Worm (Caenorhabditis elegans): ENCODE results near the gene lbp-7.

The lbp-7 gene

DNA sequence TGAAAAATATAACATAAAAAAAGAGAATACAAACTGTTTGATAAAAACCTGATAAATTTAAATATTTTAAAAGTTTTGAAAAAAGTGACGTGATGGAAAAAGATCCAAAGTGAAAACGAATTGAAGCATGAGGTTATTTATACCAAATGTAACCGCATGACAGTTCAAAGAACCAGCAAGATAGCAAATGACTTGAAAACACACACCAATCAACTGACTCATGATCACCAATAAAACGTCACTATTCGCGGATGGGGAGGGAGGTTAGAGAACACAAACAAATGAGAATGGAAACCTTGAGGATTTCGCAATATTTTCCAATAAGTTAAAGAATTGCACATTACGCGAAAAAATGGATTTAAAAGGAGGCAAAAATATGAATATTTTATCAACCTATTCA lies 30.0 kb downstream of the lbp-7 start, which contains the start of gene C06B3.7 (continued):
- TF ChIP-seq efl-3 (GFP tag; optimal IDR thresholded peaks at IDR 0.05) (no peak), mdl-1 (tag; optimal IDR thresholded peaks at IDR 0.05) (peak in 1 of 2 experiments; percentile 94), nhr-20 (tag; optimal IDR thresholded peaks at IDR 0.05) (peak; percentile 94), nhr-77 (tag; optimal IDR thresholded peaks at IDR 0.05) (no peak), mab-9 (GFP tag; IDR thresholded peaks at IDR 0.05) (no peak), ces-1 (GFP tag; optimal IDR thresholded peaks at IDR 0.05) (no peak), C34B4.2 (tag; optimal IDR thresholded peaks at IDR 0.05) (no peak), sup-37 (GFP tag; optimal IDR thresholded peaks at IDR 0.05) (no peak), nhr-85 (tag) (peak; percentile 97), Y116A8C.19 (tag; optimal IDR thresholded peaks at IDR 0.05; ENCODE audit: borderline replicate concordance) (no peak), snpc-4 (tag; optimal IDR thresholded peaks at IDR 0.05) (peak; percentile 44), swsn-7 (tag; optimal IDR thresholded peaks at IDR 0.05) (peak; percentile 66), ceh-8 (GFP tag; optimal IDR thresholded peaks at IDR 0.05) (no peak), hlh-17 (GFP tag; optimal IDR thresholded peaks at IDR 0.05; ENCODE audit: borderline replicate concordance) (no peak), C04F5.9 (tag; optimal IDR thresholded peaks at IDR 0.05) (peak; percentile 55), F16B12.6 (tag; optimal IDR thresholded peaks at IDR 0.05) (no peak), fkh-10 (GFP tag; optimal IDR thresholded peaks at IDR 0.05) (no peak), rnt-1 (tag; optimal IDR thresholded peaks at IDR 0.05) (peak; percentile 85), ceh-88 (GFP tag; IDR thresholded peaks at IDR 0.05) (peak; percentile 33; the same call in 1 of the 2 replicates), ceh-82 (tag; optimal IDR thresholded peaks at IDR 0.05) (peak in 2 of 3 experiments; percentile 40 to 52), efl-1 (optimal IDR thresholded peaks at IDR 0.05) (peak; percentile 36 to 54), efl-1 (GFP tag; optimal IDR thresholded peaks at IDR 0.05 in 1 of 2) (peak; percentile 26 to 87), ceh-90 (tag; optimal IDR thresholded peaks at IDR 0.05) (peak; percentile 26), nhr-47 (tag; optimal IDR thresholded peaks at IDR 0.05) (peak; percentile 83), nhr-90 (tag; optimal IDR thresholded peaks at IDR 0.05; ENCODE audit: poor library complexity) (peak; percentile 83), jun-1 (tag; optimal IDR thresholded peaks at IDR 0.05) (peak; percentile 73), aha-1 (tag; optimal IDR thresholded peaks at IDR 0.05) (peak; percentile 10), ztf-11 (tag; optimal IDR thresholded peaks at IDR 0.05) (no peak), C16A3.4 (tag; optimal IDR thresholded peaks at IDR 0.05) (peak; percentile 90), nhr-12 (tag; optimal IDR thresholded peaks at IDR 0.05) (no peak), dsc-1 (tag; optimal IDR thresholded peaks at IDR 0.05) (peak; percentile 84), nhr-11 (tag; optimal IDR thresholded peaks at IDR 0.05) (peak; percentile 55), dpl-1 (GFP tag; optimal IDR thresholded peaks at IDR 0.05) (peak; percentile 45 to 54 (median 52)), zip-4 (GFP tag; optimal IDR thresholded peaks at IDR 0.05) (peak; percentile 98), ztf-4 (tag; optimal IDR thresholded peaks at IDR 0.05) (peak; percentile 81)

DNA sequence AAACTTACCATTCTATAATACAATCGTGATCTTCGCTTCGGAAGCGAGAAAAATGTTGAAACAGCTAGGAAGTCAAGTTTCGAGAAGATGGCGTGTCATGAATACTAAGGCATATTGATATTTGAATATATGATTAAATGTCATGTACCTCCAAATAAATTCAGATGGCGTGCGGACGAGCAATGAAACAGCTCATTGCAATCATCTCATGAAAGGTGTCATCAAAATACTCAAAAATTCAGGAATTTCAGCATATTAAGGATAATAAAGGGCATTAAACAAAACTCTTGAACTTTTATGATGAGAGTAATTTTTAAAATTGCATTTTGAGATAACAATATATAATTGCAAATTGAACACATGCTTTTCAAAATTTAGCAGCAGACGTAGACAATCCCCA lies 36.0 kb downstream of the lbp-7 start, which contains the start of gene gcy-32:
TSS of gene gcy-32 (minus strand) at position 101 of the 400 bp plus-strand sequence.
- TF ChIP-seq ztf-4 (tag; optimal IDR thresholded peaks at IDR 0.05), result no peak
- TF ChIP-seq tbx-2 (tag; optimal IDR thresholded peaks at IDR 0.05), result no peak
- TF ChIP-seq xbp-1 (tag; optimal IDR thresholded peaks at IDR 0.05), result no peak
- no peak for TF ChIP-seq ceh-8 (GFP tag; optimal IDR thresholded peaks at IDR 0.05)
- TF ChIP-seq nhr-76 (tag; optimal IDR thresholded peaks at IDR 0.05), result no peak
- no peak for TF ChIP-seq ama-1 (optimal IDR thresholded peaks at IDR 0.05)
- TF ChIP-seq ceh-90 (tag; optimal IDR thresholded peaks at IDR 0.05), result no peak
- no peak for TF ChIP-seq tlp-1 (tag; optimal IDR thresholded peaks at IDR 0.05)
- TF ChIP-seq ceh-82 (tag; optimal IDR thresholded peaks at IDR 0.05), result no peak
- no peak for TF ChIP-seq snpc-4 (tag; optimal IDR thresholded peaks at IDR 0.05)
- no peak for TF ChIP-seq pag-3 (tag; optimal IDR thresholded peaks at IDR 0.05; ENCODE audit: borderline replicate concordance, insufficient read depth)
- TF ChIP-seq lin-14 (GFP tag; optimal IDR thresholded peaks at IDR 0.05), result no peak
- no peak for TF ChIP-seq fkh-10 (GFP tag; optimal IDR thresholded peaks at IDR 0.05)

All from whole organism, L1 larva.